Worm (Caenorhabditis elegans): ENCODE results near the gene cyp-33C9.

DNA sequence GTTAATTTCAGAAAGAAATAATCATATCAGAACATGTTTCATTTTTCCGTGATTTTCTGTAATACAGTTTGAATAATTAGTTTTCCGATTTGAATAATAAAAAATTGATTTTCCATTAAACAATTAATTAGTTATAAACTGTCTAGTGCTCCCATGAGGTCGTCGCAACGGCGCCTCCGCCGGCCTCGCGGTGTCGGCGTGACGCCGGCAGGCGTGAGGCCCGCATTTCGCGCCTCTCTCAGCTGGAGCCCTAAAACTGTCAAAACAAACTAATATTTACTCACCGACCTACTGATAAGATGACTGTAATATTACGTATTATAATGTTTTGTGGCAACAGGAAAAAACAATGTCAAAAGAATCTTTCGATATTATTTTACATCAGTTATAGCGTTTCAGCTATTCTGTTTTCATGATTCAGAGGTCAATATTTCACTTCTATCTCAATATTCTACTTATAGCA, 39.0 kb upstream of the cyp-33C9 start, which contains the start of gene F02C9.2:
- TF ChIP-seq unc-55 (GFP tag; optimal IDR thresholded peaks at IDR 0.05): no peak
- no peak for TF ChIP-seq nhr-6 (tag; optimal IDR thresholded peaks at IDR 0.05)
- TF ChIP-seq mab-5 (tag; optimal IDR thresholded peaks at IDR 0.05): no peak
- TF ChIP-seq lsy-2 (tag; optimal IDR thresholded peaks at IDR 0.05): no peak
- TF ChIP-seq nhr-23 (tag; optimal IDR thresholded peaks at IDR 0.05): no peak
- no peak for TF ChIP-seq ZK546.5 (tag; optimal IDR thresholded peaks at IDR 0.05)
- no peak for TF ChIP-seq crh-2 (tag; optimal IDR thresholded peaks at IDR 0.05)
- no peak for TF ChIP-seq mdl-1 (tag; optimal IDR thresholded peaks at IDR 0.05)
- no peak for TF ChIP-seq ztf-11 (tag; optimal IDR thresholded peaks at IDR 0.05)
- TF ChIP-seq egl-27 (tag; optimal IDR thresholded peaks at IDR 0.05): no peak

All from whole organism, L2 larva.